Fruit fly (Drosophila melanogaster) whole organism, pupa: ENCODE data around the gene mkg-p.

ENCODE experiments used
- CG10348 ChIP-seq: fragments of 200-800 bp; sonication (Bioruptor generic); IDR thresholded peaks from 2 replicates; pipeline ENCODE4 v1.3.6; 2022; ENCODE audit warnings: missing biosample characterization, missing genetic modification characterization
- CG12605 ChIP-seq: fragments of 200-800 bp; sonication (Bioruptor generic); IDR thresholded peaks from 2 replicates; pipeline ENCODE4 v1.3.6; 2022; ENCODE audit warnings: missing biosample characterization, missing genetic modification characterization
- CG13204 ChIP-seq: fragments of 200-800 bp; sonication (Bioruptor generic); optimal IDR thresholded peaks from 2 replicates; lab custom pipeline; 2018; ENCODE audit warnings: missing biosample characterization, mild to moderate bottlenecking, missing genetic modification characterization, moderate library complexity
- CG14655 ChIP-seq: fragments of 200-800 bp; sonication (Bioruptor generic); optimal IDR thresholded peaks from 3 replicates; lab custom pipeline; 2017; ENCODE audit warnings: mild to moderate bottlenecking, missing biosample characterization, missing genetic modification reagents, missing genetic modification characterization
- CG15710 ChIP-seq: fragments of 200-800 bp; sonication (Bioruptor generic); optimal IDR thresholded peaks from 2 replicates; lab custom pipeline; 2018; ENCODE audit warnings: missing biosample characterization, mild to moderate bottlenecking, missing genetic modification characterization, moderate library complexity
- CG17806 ChIP-seq: fragments of 200-800 bp; sonication (Bioruptor generic); optimal IDR thresholded peaks from 2 replicates; lab custom pipeline; 2018; ENCODE audit warnings: missing biosample characterization, mild to moderate bottlenecking, missing genetic modification characterization, moderate library complexity
- CG32121 ChIP-seq: fragments of 200-800 bp; sonication (Bioruptor generic); IDR thresholded peaks from 2 replicates; pipeline ENCODE4 v1.3.6; 2022; ENCODE audit warnings: missing biosample characterization, missing genetic modification characterization
- CG34367 ChIP-seq: fragments of 200-800 bp; sonication (Bioruptor generic); optimal IDR thresholded peaks from 2 replicates; lab custom pipeline; 2018; ENCODE audit warnings: missing biosample characterization, mild to moderate bottlenecking, missing genetic modification characterization
- CG4496 ChIP-seq: fragments of 200-800 bp; sonication (Bioruptor generic); IDR thresholded peaks from 3 replicates; pipeline ENCODE4 v1.3.6; 2022; ENCODE audit warnings: missing biosample characterization, missing genetic modification characterization
- CG8159 ChIP-seq: fragments of 200-800 bp; sonication (Bioruptor generic); optimal IDR thresholded peaks from 3 replicates; lab custom pipeline; 2018; ENCODE audit warnings: missing biosample characterization, mild to moderate bottlenecking, missing genetic modification characterization, moderate library complexity
- CG8301 ChIP-seq: fragments of 200-800 bp; sonication (Bioruptor generic); optimal IDR thresholded peaks from 2 replicates; lab custom pipeline; 2018; ENCODE audit warnings: missing biosample characterization, mild to moderate bottlenecking, missing genetic modification characterization
- CG9948 ChIP-seq: fragments of 200-800 bp; sonication (Bioruptor generic); optimal IDR thresholded peaks from 2 replicates; lab custom pipeline; 2018; ENCODE audit warnings: missing biosample characterization, mild to moderate bottlenecking, missing genetic modification characterization, moderate library complexity
- D1 ChIP-seq: fragments of 200-800 bp; sonication (Bioruptor generic); optimal IDR thresholded peaks from 2 replicates; lab custom pipeline; 2018; ENCODE audit warnings: missing biosample characterization, mild to moderate bottlenecking, missing genetic modification characterization, moderate library complexity
- EcR ChIP-seq: fragments of 200-800 bp; sonication (Bioruptor generic); optimal IDR thresholded peaks from 3 replicates; lab custom pipeline; 2019; ENCODE audit warnings: missing biosample characterization, missing genetic modification characterization, mild to moderate bottlenecking, moderate library complexity, missing genetic modification reagents
- Ets98B ChIP-seq: fragments of 200-800 bp; sonication (Bioruptor generic); IDR thresholded peaks from 2 replicates; pipeline ENCODE4 v1.3.6; 2022; ENCODE audit warnings: missing biosample characterization, missing genetic modification characterization
- Pif1A ChIP-seq: fragments of 200-800 bp; sonication (Bioruptor generic); optimal IDR thresholded peaks from 3 replicates; lab custom pipeline; 2016; ENCODE audit warnings: missing biosample characterization, missing genetic modification characterization
- Pif1B ChIP-seq: fragments of 200-800 bp; sonication (Bioruptor generic); optimal IDR thresholded peaks from 3 replicates; lab custom pipeline; 2016; ENCODE audit warnings: missing biosample characterization, missing genetic modification characterization
- Snoo ChIP-seq: fragments of 200-800 bp; sonication (Bioruptor generic); optimal IDR thresholded peaks from 3 replicates; lab custom pipeline; 2017; ENCODE audit warnings: missing biosample characterization, mild to moderate bottlenecking, missing genetic modification characterization, inconsistent platforms
- fd96Ca ChIP-seq: fragments of 200-800 bp; sonication (Bioruptor generic); IDR thresholded peaks from 3 replicates; pipeline ENCODE4 v1.3.6; 2022; ENCODE audit warnings: missing biosample characterization, missing genetic modification characterization
- gl ChIP-seq: fragments of 200-800 bp; sonication (Bioruptor generic); optimal IDR thresholded peaks from 2 replicates; lab custom pipeline; 2018; ENCODE audit warnings: missing biosample characterization, mild to moderate bottlenecking, missing genetic modification characterization
- rn ChIP-seq: fragments of 200-800 bp; sonication (Bioruptor generic); IDR thresholded peaks from 2 replicates; pipeline ENCODE4 v1.3.6; 2022; ENCODE audit warnings: missing biosample characterization, missing genetic modification characterization

mkg-p gene

DNA sequence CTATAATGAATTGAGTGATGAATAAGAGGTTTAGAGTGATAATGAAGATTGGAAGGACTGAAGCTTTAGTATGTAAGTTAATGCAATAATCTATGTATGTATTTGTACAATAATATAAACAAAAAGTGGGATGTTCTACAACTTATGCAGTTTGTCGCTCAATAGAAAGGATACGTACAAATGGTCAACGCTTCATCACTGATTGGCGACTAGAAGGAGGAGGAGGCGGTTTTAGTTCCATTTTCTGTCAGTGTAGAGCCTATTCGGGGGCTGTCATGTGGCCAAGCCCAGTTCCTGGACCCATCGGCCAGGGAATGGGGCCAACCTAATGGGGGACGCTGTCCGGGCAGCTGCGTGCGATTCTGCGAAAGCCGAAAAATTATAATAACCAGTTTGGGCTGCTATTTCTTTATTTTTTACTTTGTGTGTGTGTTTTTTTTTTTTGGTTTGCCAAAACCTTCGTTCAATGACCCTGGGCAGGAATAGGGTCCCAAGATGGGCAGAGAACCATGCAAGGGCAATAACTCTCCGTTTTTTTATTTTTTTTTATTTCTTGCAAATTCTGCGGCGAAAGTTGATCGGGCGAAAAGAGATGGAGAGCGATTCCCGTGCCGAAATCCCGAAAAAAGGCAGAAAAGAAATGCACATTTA, 36.3 kb downstream of the mkg-p start:
- TF ChIP-seq CG14655 (GFP tag; lab: Kevin White, UChicago) = peak; percentile 45
- no peak for TF ChIP-seq CG10348 (GFP tag; lab: Robert Waterston, UW)
- TF ChIP-seq gl (tag; lab: Kevin White, UChicago) = no peak
- TF ChIP-seq CG8301 = peak; percentile 19
- TF ChIP-seq CG4496 (GFP tag; lab: Robert Waterston, UW) = 0 out of 3 replicates have a peak, but pooled peaks have one; percentile 15
- TF ChIP-seq Snoo (tag; lab: Kevin White, UChicago) = peak; percentile 57

dm6 chr3L:8363266-8363665, 41.8 kb downstream of the mkg-p start:
- no peak for TF ChIP-seq D1 (tag; lab: Kevin White, UChicago)
- TF ChIP-seq rn (GFP tag; lab: Robert Waterston, UW) = no peak
- TF ChIP-seq CG17806 (tag; lab: Kevin White, UChicago) = no peak
- TF ChIP-seq gl (tag; lab: Kevin White, UChicago) = no peak

DNA sequence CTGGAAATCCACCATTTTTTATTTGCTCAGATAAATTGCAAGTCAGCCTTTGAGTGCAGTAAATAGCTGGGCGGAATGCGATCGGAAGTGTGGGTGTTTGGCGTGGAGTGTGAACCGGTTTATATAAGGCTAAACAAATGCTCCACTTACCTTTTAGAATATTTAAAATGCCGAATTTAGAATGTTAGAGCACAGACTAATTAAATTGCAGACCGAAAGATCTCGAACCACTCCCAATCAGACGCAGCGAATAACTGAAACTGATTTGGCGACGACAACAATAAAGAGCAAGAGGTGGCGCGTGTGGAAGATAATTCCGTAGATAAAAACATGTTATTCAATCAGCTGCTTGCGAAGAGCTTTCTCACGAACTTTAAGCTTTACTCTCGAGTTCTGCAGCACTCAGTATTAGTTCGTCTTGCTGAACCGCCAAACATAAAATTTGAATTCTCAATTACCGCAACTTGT, 44.4 kb downstream of the mkg-p start, which contains the start of gene Idh:
Gene Idh (minus strand): TSS at position 264 of the 468 bp plus-strand sequence.
- TF ChIP-seq CG14655 (GFP tag; lab: Kevin White, UChicago) = peak; percentile 15
- TF ChIP-seq CG12605 (GFP tag; lab: Robert Waterston, UW) = peak; percentile 9; the same call in 1 of the 2 replicates
- peak; percentile 17 for TF ChIP-seq EcR (GFP tag; lab: Kevin White, UChicago)
- peak; percentile 29; the same call in 1 of the 2 replicates for TF ChIP-seq Ets98B (GFP tag; lab: Robert Waterston, UW)
- TF ChIP-seq fd96Ca (GFP tag; lab: Robert Waterston, UW) = no peak; the same call in 2 of the 3 replicates
- no peak for TF ChIP-seq CG13204
- no peak for TF ChIP-seq Pif1A (GFP tag; lab: Kevin White, UChicago)
- TF ChIP-seq Snoo (tag; lab: Kevin White, UChicago) = peak; percentile 13
- peak; percentile 50 for TF ChIP-seq D1 (tag; lab: Kevin White, UChicago)
- peak; percentile 7 for TF ChIP-seq CG8301
- TF ChIP-seq CG4496 (GFP tag; lab: Robert Waterston, UW) = peak; percentile 7; the same call in 1 of the 3 replicates

dm6 chr3L:8360063-8360642, 44.9 kb downstream of the mkg-p start:
- 0 out of 2 replicates have a peak, but pooled peaks have one; percentile 26 for TF ChIP-seq rn (GFP tag; lab: Robert Waterston, UW)
- TF ChIP-seq CG12605 (GFP tag; lab: Robert Waterston, UW) = peak; percentile 81
- TF ChIP-seq EcR (GFP tag; lab: Kevin White, UChicago) = no peak
- peak; percentile 45; the same call in 1 of the 3 replicates for TF ChIP-seq fd96Ca (GFP tag; lab: Robert Waterston, UW)
- TF ChIP-seq D1 (tag; lab: Kevin White, UChicago) = no peak
- no peak for TF ChIP-seq CG10348 (GFP tag; lab: Robert Waterston, UW)
- TF ChIP-seq CG8159 (tag; lab: Kevin White, UChicago) = peak; percentile 52
- peak; percentile 41 for TF ChIP-seq CG17806 (tag; lab: Kevin White, UChicago)
- TF ChIP-seq CG9948 = peak; percentile 36
- no peak for TF ChIP-seq Pif1B (GFP tag; lab: Kevin White, UChicago)
- peak; percentile 26; the same call in 1 of the 2 replicates for TF ChIP-seq Ets98B (GFP tag; lab: Robert Waterston, UW)
- TF ChIP-seq Pif1A (GFP tag; lab: Kevin White, UChicago) = peak; percentile 3
- peak; percentile 84 for TF ChIP-seq gl (tag; lab: Kevin White, UChicago)
- TF ChIP-seq Snoo (tag; lab: Kevin White, UChicago) = no peak
- peak; percentile 56 for TF ChIP-seq CG14655 (GFP tag; lab: Kevin White, UChicago)
- TF ChIP-seq CG4496 (GFP tag; lab: Robert Waterston, UW) = peak; percentile 50; the same call in 1 of the 3 replicates
- TF ChIP-seq CG15710 (tag; lab: Kevin White, UChicago) = peak; percentile 55
- TF ChIP-seq CG34367 (tag; lab: Kevin White, UChicago) = peak; percentile 63
- TF ChIP-seq CG8301 = peak; percentile 53
- TF ChIP-seq CG13204 = peak; percentile 61
- TF ChIP-seq CG32121 = 0 out of 2 replicates have a peak, but pooled peaks have one; percentile 10

- peak; percentile 49; the same call in 1 of the 2 replicates for TF ChIP-seq CG12605 (GFP tag; lab: Robert Waterston, UW)
- TF ChIP-seq CG4496 (GFP tag; lab: Robert Waterston, UW) = no peak
Observed at dm6 chr3L:8358776-8359455, 46.2 kb downstream of the mkg-p start.

dm6 chr3L:8358138-8358537, 46.9 kb downstream of the mkg-p start:
- no peak for TF ChIP-seq CG14655 (GFP tag; lab: Kevin White, UChicago)
- TF ChIP-seq gl (tag; lab: Kevin White, UChicago) = no peak
- TF ChIP-seq CG8301 = no peak
- TF ChIP-seq CG13204 = no peak
- no peak for TF ChIP-seq CG15710 (tag; lab: Kevin White, UChicago)
- TF ChIP-seq CG12605 (GFP tag; lab: Robert Waterston, UW) = no peak
- no peak for TF ChIP-seq fd96Ca (GFP tag; lab: Robert Waterston, UW)
- no peak for TF ChIP-seq Ets98B (GFP tag; lab: Robert Waterston, UW)
- no peak for TF ChIP-seq CG4496 (GFP tag; lab: Robert Waterston, UW)
- TF ChIP-seq CG8159 (tag; lab: Kevin White, UChicago) = peak; percentile 73
- peak; percentile 53 for TF ChIP-seq CG17806 (tag; lab: Kevin White, UChicago)
- TF ChIP-seq CG32121 = no peak
- no peak for TF ChIP-seq D1 (tag; lab: Kevin White, UChicago)
- TF ChIP-seq Snoo (tag; lab: Kevin White, UChicago) = peak; percentile 55
- no peak for TF ChIP-seq Pif1A (GFP tag; lab: Kevin White, UChicago)
- no peak for TF ChIP-seq CG9948
- TF ChIP-seq Pif1B (GFP tag; lab: Kevin White, UChicago) = no peak
- TF ChIP-seq EcR (GFP tag; lab: Kevin White, UChicago) = no peak
- peak; percentile 43 for TF ChIP-seq CG34367 (tag; lab: Kevin White, UChicago)
- TF ChIP-seq CG10348 (GFP tag; lab: Robert Waterston, UW) = no peak
- TF ChIP-seq rn (GFP tag; lab: Robert Waterston, UW) = no peak
